Fruit fly (Drosophila melanogaster) whole organism, embryonic: ENCODE measurements around the gene CG15742.
A peak's percentile ranks its signal among the peaks of the same experiment; 100 is the strongest.

ENCODE experiments used
- Adf1 ChIP-seq: fragments of 200-800 bp; sonication (Bioruptor generic); IDR thresholded peaks from 2 replicates; pipeline ENCODE4 v1.3.6; 2022; ENCODE audit warnings: missing biosample characterization, missing genetic modification characterization
- Awh ChIP-seq: fragments of 200-800 bp; sonication (Bioruptor generic); IDR thresholded peaks from 2 replicates; pipeline ENCODE4, ENCODE4 v1.3.6; 2022; ENCODE audit warnings: missing biosample characterization, missing genetic modification characterization
- BtbVII ChIP-seq: fragments of 200-800 bp; sonication (Bioruptor generic); optimal IDR thresholded peaks from 3 replicates; lab custom pipeline; 2017; ENCODE audit warnings: missing biosample characterization, mild to moderate bottlenecking, missing genetic modification characterization
- Bteb2 ChIP-seq: fragments of 200-800 bp; sonication (Bioruptor generic); optimal IDR thresholded peaks from 2 replicates; lab custom pipeline; 2016; ENCODE audit warnings: missing biosample characterization, missing genetic modification characterization
- CG10209 ChIP-seq: fragments of 200-800 bp; sonication (Bioruptor generic); optimal IDR thresholded peaks from 3 replicates; lab custom pipeline; 2017; ENCODE audit warnings: missing biosample characterization, mild to moderate bottlenecking, missing genetic modification characterization, missing genetic modification reagents
- CG10366 ChIP-seq: fragments of 200-800 bp; sonication (Bioruptor generic); IDR thresholded peaks from 2 replicates; pipeline ENCODE4 v1.3.6; 2022; ENCODE audit warnings: missing biosample characterization, missing genetic modification characterization
- CG10979 ChIP-seq: fragments of 200-800 bp; sonication (Bioruptor generic); optimal IDR thresholded peaks from 2 replicates; lab custom pipeline; 2018; ENCODE audit warnings: missing biosample characterization, mild to moderate bottlenecking, missing genetic modification characterization, moderate library complexity
- CG11085 ChIP-seq: fragments of 200-800 bp; sonication (Bioruptor generic); IDR thresholded peaks from 2 replicates; pipeline ENCODE4 v1.3.6; 2022; ENCODE audit warnings: missing biosample characterization, missing genetic modification characterization
- CG11504 ChIP-seq: fragments of 200-800 bp; sonication (Bioruptor generic); optimal IDR thresholded peaks from 3 replicates; lab custom pipeline; 2019; ENCODE audit warnings: missing biosample characterization, mild to moderate bottlenecking, missing genetic modification characterization, moderate library complexity
- CG11723 ChIP-seq: fragments of 200-800 bp; sonication (Bioruptor generic); optimal IDR thresholded peaks from 2 replicates; lab custom pipeline; 2017; ENCODE audit warnings: missing biosample characterization, mild to moderate bottlenecking, missing genetic modification characterization
- CG12942 ChIP-seq: fragments of 200-800 bp; sonication (Bioruptor generic); optimal IDR thresholded peaks from 3 replicates; lab custom pipeline; 2016; ENCODE audit warnings: missing biosample characterization, missing genetic modification characterization
- CG13296 ChIP-seq: fragments of 200-800 bp; sonication (Bioruptor generic); optimal IDR thresholded peaks from 3 replicates; lab custom pipeline; 2018; ENCODE audit warnings: missing biosample characterization, mild to moderate bottlenecking, missing genetic modification characterization
- CG13775 ChIP-seq: fragments of 200-800 bp; sonication (Bioruptor generic); optimal IDR thresholded peaks from 3 replicates; lab custom pipeline; 2017; ENCODE audit warnings: missing biosample characterization, mild to moderate bottlenecking, missing genetic modification characterization
- CG15601 ChIP-seq: fragments of 200-800 bp; sonication (Bioruptor generic); optimal IDR thresholded peaks from 3 replicates; lab custom pipeline; 2019; ENCODE audit warnings: missing biosample characterization, mild to moderate bottlenecking, missing genetic modification characterization, moderate library complexity
- CG17612 ChIP-seq: fragments of 200-800 bp; sonication (Bioruptor generic); IDR thresholded peaks from 2 replicates; pipeline ENCODE4 v1.3.6; 2022; ENCODE audit warnings: missing biosample characterization, missing genetic modification characterization
- CG18011 ChIP-seq: fragments of 200-800 bp; sonication (Bioruptor generic); optimal IDR thresholded peaks from 2 replicates; lab custom pipeline; 2017; ENCODE audit warnings: missing biosample characterization, missing genetic modification characterization, mild to moderate bottlenecking, moderate library complexity, missing genotype
- CG18599 ChIP-seq: fragments of 200-800 bp; sonication (Bioruptor generic); optimal IDR thresholded peaks from 3 replicates; lab custom pipeline; 2017; ENCODE audit warnings: missing biosample characterization, missing genetic modification characterization, mild to moderate bottlenecking, moderate library complexity, missing genetic modification reagents
- CG2116 ChIP-seq: fragments of 200-800 bp; sonication (Bioruptor generic); optimal IDR thresholded peaks from 3 replicates; lab custom pipeline; 2018; ENCODE audit warnings: missing biosample characterization, mild to moderate bottlenecking, missing genetic modification characterization
- CG31224 ChIP-seq: fragments of 200-800 bp; sonication (Bioruptor generic); IDR thresholded peaks from 2 replicates; pipeline ENCODE4 v1.3.6; 2022; ENCODE audit warnings: missing biosample characterization, missing genetic modification characterization
- CG32532 ChIP-seq: fragments of 200-800 bp; sonication (Bioruptor generic); IDR thresholded peaks from 2 replicates; pipeline ENCODE4 v1.3.6; 2022; ENCODE audit warnings: missing biosample characterization, missing genetic modification characterization
- CG4282 ChIP-seq: fragments of 200-800 bp; sonication (Bioruptor generic); optimal IDR thresholded peaks from 2 replicates; lab custom pipeline; 2016; ENCODE audit warnings: missing biosample characterization, missing genetic modification characterization
- CG4730 ChIP-seq: fragments of 200-800 bp; sonication (Bioruptor generic); IDR thresholded peaks from 2 replicates; pipeline ENCODE4 v1.3.6; 2022; ENCODE audit warnings: missing biosample characterization, missing genetic modification characterization
- CG4854 ChIP-seq: fragments of 200-800 bp; sonication (Bioruptor generic); optimal IDR thresholded peaks from 2 replicates; lab custom pipeline; 2016; ENCODE audit warnings: missing biosample characterization, missing genetic modification characterization, inconsistent platforms
- CG6272 ChIP-seq: fragments of 200-800 bp; sonication (Bioruptor generic); IDR thresholded peaks from 2 replicates; pipeline ENCODE4 v1.3.6; 2022; ENCODE audit warnings: missing biosample characterization, missing genetic modification characterization
- CG6765 ChIP-seq: fragments of 200-800 bp; sonication (Bioruptor generic); optimal IDR thresholded peaks from 3 replicates; lab custom pipeline; 2017; ENCODE audit warnings: missing biosample characterization, mild to moderate bottlenecking, missing genetic modification characterization
- CG7357 ChIP-seq: fragments of 200-800 bp; sonication (Bioruptor generic); IDR thresholded peaks from 3 replicates; pipeline ENCODE4 v1.3.6; 2022; ENCODE audit warnings: missing biosample characterization, missing genetic modification characterization
- CG7839 ChIP-seq: fragments of 200-800 bp; sonication (Bioruptor generic); optimal IDR thresholded peaks from 3 replicates; lab custom pipeline; 2018; ENCODE audit warnings: missing biosample characterization, mild to moderate bottlenecking, missing genetic modification characterization, moderate library complexity
- CHES-1-like ChIP-seq: fragments of 200-800 bp; sonication (Bioruptor generic); optimal IDR thresholded peaks from 2 replicates; lab custom pipeline; 2016; ENCODE audit warnings: missing biosample characterization, missing genetic modification characterization
- Camta ChIP-seq: fragments of 200-800 bp; sonication (Bioruptor generic); optimal IDR thresholded peaks from 2 replicates; lab custom pipeline; 2016; ENCODE audit warnings: missing biosample characterization, missing genetic modification characterization
- Dip2 ChIP-seq: fragments of 200-800 bp; sonication (Bioruptor generic); IDR thresholded peaks from 2 replicates; pipeline ENCODE4 v1.3.6; 2022; ENCODE audit warnings: missing biosample characterization, missing genetic modification characterization
- HLH54F ChIP-seq: fragments of 200-800 bp; sonication (Bioruptor generic); optimal IDR thresholded peaks from 3 replicates; lab custom pipeline; 2016; ENCODE audit warnings: missing biosample characterization, missing genetic modification characterization
- MESR4 ChIP-seq: fragments of 200-800 bp; sonication (Bioruptor generic); optimal IDR thresholded peaks from 2 replicates; lab custom pipeline; 2018; ENCODE audit warnings: missing biosample characterization, mild to moderate bottlenecking, missing genetic modification characterization, moderate library complexity
- Oaz ChIP-seq: fragments of 200-800 bp; sonication (Bioruptor generic); IDR thresholded peaks from 2 replicates; pipeline ENCODE4 v1.3.6; 2022; ENCODE audit warnings: missing biosample characterization, missing genetic modification characterization
- Vsx1 ChIP-seq: fragments of 200-800 bp; sonication (Bioruptor generic); optimal IDR thresholded peaks from 2 replicates; lab custom pipeline; 2017; ENCODE audit warnings: missing biosample characterization, mild to moderate bottlenecking, missing genetic modification characterization, missing genetic modification reagents
- YL-1 ChIP-seq: fragments of 200-800 bp; sonication (Bioruptor generic); optimal IDR thresholded peaks from 3 replicates; lab custom pipeline; 2017; ENCODE audit warnings: missing biosample characterization, mild to moderate bottlenecking, missing genetic modification characterization
- gt ChIP-seq: fragments of 200-800 bp; sonication (Bioruptor generic); IDR thresholded peaks from 2 replicates; pipeline ENCODE4 v1.3.6; 2022; ENCODE audit warnings: missing biosample characterization, missing genetic modification characterization
- kay ChIP-seq: fragments of 200-800 bp; sonication (Bioruptor generic); optimal IDR thresholded peaks from 2 replicates; lab custom pipeline; 2016; ENCODE audit warnings: missing biosample characterization, missing genetic modification characterization
- mld ChIP-seq: fragments of 200-800 bp; sonication (Bioruptor generic); IDR thresholded peaks from 3 replicates; pipeline ENCODE4 v1.3.6; 2022; ENCODE audit warnings: missing biosample characterization, missing genetic modification characterization; ENCODE audit not compliant: partially characterized antibody
- nom ChIP-seq: fragments of 200-800 bp; sonication (Bioruptor generic); optimal IDR thresholded peaks from 2 replicates; lab custom pipeline; 2017; ENCODE audit warnings: missing biosample characterization, missing genetic modification characterization, mild to moderate bottlenecking, moderate library complexity, missing genetic modification reagents
- pb ChIP-seq: fragments of 200-800 bp; sonication (Bioruptor generic); optimal IDR thresholded peaks from 3 replicates; lab custom pipeline; 2016; ENCODE audit warnings: missing biosample characterization, missing genetic modification characterization
- pho ChIP-seq: fragments of 200-800 bp; sonication (Bioruptor generic); optimal IDR thresholded peaks from 2 replicates; lab custom pipeline; 2016; ENCODE audit warnings: missing biosample characterization, missing genetic modification characterization
- repo ChIP-seq: fragments of 200-800 bp; sonication (Bioruptor generic); optimal IDR thresholded peaks from 2 replicates; lab custom pipeline; 2016; ENCODE audit warnings: missing biosample characterization, missing genetic modification characterization
- sd ChIP-seq: fragments of 200-800 bp; sonication (Bioruptor generic); optimal IDR thresholded peaks from 3 replicates; lab custom pipeline; 2018; ENCODE audit warnings: missing biosample characterization, mild to moderate bottlenecking, missing genetic modification characterization, moderate library complexity
- sima ChIP-seq: fragments of 200-800 bp; sonication (Bioruptor generic); optimal IDR thresholded peaks from 2 replicates; lab custom pipeline; 2016; ENCODE audit warnings: missing biosample characterization, missing genetic modification characterization
- sug ChIP-seq: fragments of 200-800 bp; optimal IDR thresholded peaks from 2 replicates; lab custom pipeline; 2019; ENCODE audit warnings: missing biosample characterization, mild to moderate bottlenecking, missing genetic modification characterization, moderate library complexity
- tin ChIP-seq: fragments of 200-800 bp; sonication (Bioruptor generic); optimal IDR thresholded peaks from 3 replicates; lab custom pipeline; 2016; ENCODE audit warnings: missing biosample characterization, missing genetic modification characterization
- tna ChIP-seq: fragments of 200-800 bp; sonication (Bioruptor generic); IDR thresholded peaks from 2 replicates; pipeline ENCODE4 v1.3.6; 2022; ENCODE audit warnings: missing biosample characterization, missing genetic modification characterization; ENCODE audit not compliant: partially characterized antibody
- toy ChIP-seq: fragments of 200-800 bp; sonication (Bioruptor generic); IDR thresholded peaks from 2 replicates; pipeline ENCODE4 v1.3.6; 2022; ENCODE audit warnings: missing biosample characterization, missing genetic modification characterization
- ttk ChIP-seq: fragments of 200-800 bp; sonication (Bioruptor generic); IDR thresholded peaks from 2 replicates; pipeline ENCODE4 v2.1.2; 2022; ENCODE audit warnings: missing biosample characterization, missing genetic modification characterization
- usp ChIP-seq: fragments of >200 bp; optimal IDR thresholded peaks from 2 replicates; lab custom pipeline; 2017; ENCODE audit warnings: missing biosample characterization, missing genetic modification characterization
- vvl ChIP-seq: fragments of 200-800 bp; sonication (Bioruptor generic); IDR thresholded peaks from 2 replicates; pipeline ENCODE4 v1.3.6; 2022; ENCODE audit warnings: missing biosample characterization, missing genetic modification characterization

Gene CG15742

dm6 chrX:13251310-13251709, 7.0 kb downstream of the CG15742 start (continued):
- peak; percentile 51 for TF ChIP-seq HLH54F (GFP tag; lab: Kevin White, UChicago)
- TF ChIP-seq Vsx1 = peak; percentile 6
- TF ChIP-seq tna (GFP tag; lab: Robert Waterston, UW) = no peak
- TF ChIP-seq ttk (GFP tag; lab: Robert Waterston, UW) = peak; percentile 82
- TF ChIP-seq CG4854 (GFP tag; lab: Kevin White, UChicago) = peak; percentile 58
- no peak for TF ChIP-seq CG4282 (GFP tag; lab: Kevin White, UChicago)
- TF ChIP-seq YL-1 (GFP tag; lab: Kevin White, UChicago) = no peak
- TF ChIP-seq Oaz = 0 out of 2 replicates have a peak, but pooled peaks have one; percentile 46
- TF ChIP-seq CG7357 (GFP tag; lab: Robert Waterston, UW) = peak; percentile 70
- TF ChIP-seq CG4730 (GFP tag; lab: Robert Waterston, UW) = peak; percentile 59
- TF ChIP-seq CG6765 (GFP tag; lab: Kevin White, UChicago) = no peak
- TF ChIP-seq CG32532 (GFP tag; lab: Robert Waterston, UW) = peak; percentile 77
- TF ChIP-seq usp (GFP tag; lab: Kevin White, UChicago) = no peak
- TF ChIP-seq pb (GFP tag; lab: Kevin White, UChicago) = peak; percentile 82
- peak; percentile 86 for TF ChIP-seq CG18599 (GFP tag; lab: Kevin White, UChicago)
- TF ChIP-seq CG11504 = peak; percentile 82
- peak; percentile 49 for TF ChIP-seq CG12942 (GFP tag; lab: Kevin White, UChicago)
- TF ChIP-seq sd = peak; percentile 31
- TF ChIP-seq Camta (GFP tag; lab: Kevin White, UChicago) = peak; percentile 74
- TF ChIP-seq kay (GFP tag; lab: Kevin White, UChicago) = peak; percentile 41
- TF ChIP-seq CG31224 (GFP tag; lab: Robert Waterston, UW) = 0 out of 2 replicates have a peak, but pooled peaks have one; percentile 17
- no peak for TF ChIP-seq MESR4 (GFP tag; lab: Kevin White, UChicago)
- peak; percentile 70 for TF ChIP-seq CG10979 (tag; lab: Kevin White, UChicago)
- TF ChIP-seq CG18011 (GFP tag; lab: Kevin White, UChicago) = peak; percentile 33
- peak; percentile 33 for TF ChIP-seq CG13775 (GFP tag; lab: Kevin White, UChicago)
- TF ChIP-seq CG11085 (GFP tag; lab: Robert Waterston, UW) = peak; percentile 49
- TF ChIP-seq CG2116 = no peak
- peak; percentile 58 for TF ChIP-seq repo (GFP tag; lab: Kevin White, UChicago)
- 0 out of 2 replicates have a peak, but pooled peaks have one; percentile 51 for TF ChIP-seq toy (GFP tag; lab: Robert Waterston, UW)
- no peak for TF ChIP-seq mld
- TF ChIP-seq pho (GFP tag; lab: Kevin White, UChicago) = peak; percentile 60
- TF ChIP-seq sima (GFP tag; lab: Kevin White, UChicago) = peak; percentile 14
- peak; percentile 10 for TF ChIP-seq sug (tag; lab: Kevin White, UChicago)
- TF ChIP-seq Awh (GFP tag; lab: Robert Waterston, UW) = peak; percentile 66
- peak; percentile 91 for TF ChIP-seq nom (GFP tag; lab: Kevin White, UChicago)
- peak; percentile 58; the same call in 1 of the 2 replicates for TF ChIP-seq gt (GFP tag; lab: Robert Waterston, UW)
- TF ChIP-seq Bteb2 (GFP tag; lab: Kevin White, UChicago) = peak; percentile 65
- TF ChIP-seq CG11723 = peak; percentile 64
- peak; percentile 63 for TF ChIP-seq CG15601
- TF ChIP-seq vvl (GFP tag; lab: Robert Waterston, UW) = peak; percentile 93
- TF ChIP-seq CG10366 (GFP tag; lab: Robert Waterston, UW) = peak; percentile 83
- peak; percentile 63 for TF ChIP-seq CG6272
- TF ChIP-seq CHES-1-like (GFP tag; lab: Kevin White, UChicago) = peak; percentile 68
- 0 out of 2 replicates have a peak, but pooled peaks have one; percentile 11 for TF ChIP-seq CG17612 (GFP tag; lab: Robert Waterston, UW)
- TF ChIP-seq CG13296 (GFP tag; lab: Kevin White, UChicago) = peak; percentile 43
- no peak for TF ChIP-seq Adf1
- TF ChIP-seq CG7839 (tag; lab: Kevin White, UChicago) = peak; percentile 82
- no peak for TF ChIP-seq Dip2 (GFP tag; lab: Robert Waterston, UW)
- TF ChIP-seq CG10209 (GFP tag; lab: Kevin White, UChicago) = peak; percentile 71
- TF ChIP-seq tin (GFP tag; lab: Kevin White, UChicago) = peak; percentile 75
- peak; percentile 61 for TF ChIP-seq BtbVII (GFP tag; lab: Kevin White, UChicago)
